Worm (Caenorhabditis elegans) whole organism, L4/young adult: ENCODE results near the gene msp-53.

Experiments used
- W03F9.2 ChIP-seq: fragments of 150-350 bp; optimal IDR thresholded peaks from 2 replicates; lab custom pipeline; 2014; ENCODE audit warnings: missing biosample characterization, missing genetic modification characterization
- him-1 ChIP-seq: sonication (generic microtip); optimal IDR thresholded peaks from 2 replicates; lab custom pipeline; 2016; ENCODE audit warnings: missing genotype, missing genetic modification reagents, missing genetic modification characterization, missing compliant biosample characterization

DNA sequence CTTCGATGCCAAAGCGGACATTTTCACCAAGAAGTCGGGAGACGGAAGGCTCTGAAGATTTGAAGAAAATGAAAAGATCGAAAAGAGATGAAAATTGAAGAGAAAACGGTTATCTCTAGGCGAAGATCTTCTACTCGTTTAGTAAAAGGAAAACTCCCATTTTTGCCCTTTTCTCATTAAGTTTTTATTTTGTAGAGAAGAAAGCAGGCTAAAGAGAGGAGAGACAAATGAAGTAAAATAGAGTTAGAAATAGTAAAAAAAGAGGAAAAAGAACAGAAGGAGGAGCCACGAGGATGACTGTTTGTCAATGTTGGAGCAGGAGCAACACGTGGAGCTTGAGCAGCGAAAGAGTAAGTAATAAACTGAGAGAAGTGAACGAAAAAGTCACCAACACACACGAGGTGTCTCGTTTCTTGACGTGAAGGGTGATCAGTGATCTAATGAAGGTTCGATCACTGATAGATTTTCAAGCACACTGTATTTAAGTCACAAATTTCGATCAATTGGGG lies 24.0 kb upstream of the msp-53 start, which contains the start of gene ivd-1:
- TF ChIP-seq W03F9.2 (tag; lab: Kevin White, UChicago) (no peak), him-1 (tag; lab: Kevin White, UChicago) (no peak)
